Worm (Caenorhabditis elegans) whole organism, L1 larva: Measurements from ENCODE around the gene pxd-1.

Source experiments
- C04F5.9 ChIP-seq: sonication (generic microtip); optimal IDR thresholded peaks from 2 replicates; lab custom pipeline; 2016; ENCODE audit warnings: missing genetic modification characterization, missing compliant biosample characterization
- C16A3.4 ChIP-seq: fragments of 150-350 bp; optimal IDR thresholded peaks from 2 replicates; lab custom pipeline; 2014; ENCODE audit warnings: missing biosample characterization, missing genetic modification characterization
- F16B12.6 ChIP-seq: fragments of 150-350 bp; optimal IDR thresholded peaks from 2 replicates; lab custom pipeline; 2014; ENCODE audit warnings: missing biosample characterization, missing genetic modification characterization
- aha-1 ChIP-seq: fragments of 150-350 bp; optimal IDR thresholded peaks from 2 replicates; lab custom pipeline; 2014; ENCODE audit warnings: missing biosample characterization, missing genetic modification characterization
- aly-2 ChIP-seq: fragments of 150-350 bp; optimal IDR thresholded peaks from 2 replicates; lab custom pipeline; 2014; ENCODE audit warnings: missing biosample characterization, missing genetic modification characterization
- dpl-1 ChIP-seq, 3 experiments: fragments of 150-350 bp in 2 of 3; sonication (generic microtip) in 1 of 3; optimal IDR thresholded peaks; 2 replicates each; lab custom pipeline; 2014 to 2017; ENCODE audit warnings: missing biosample characterization in 3 of 3, missing genetic modification characterization in 3 of 3, missing genetic modification reagents in 3 of 3
- efl-1 ChIP-seq, 4 experiments: fragments of 150-350 bp; optimal IDR thresholded peaks in 3 of 4; peaks in 1 of 4; 1 replicate in 1 of 4; 2 replicates in 3 of 4; lab custom pipeline; 2014; ENCODE audit warnings: missing biosample characterization in 2 of 4, missing genetic modification characterization in 2 of 4, missing genetic modification reagents in 2 of 4
- efl-3 ChIP-seq: fragments of 200-800 bp; sonication (Bioruptor generic); optimal IDR thresholded peaks from 2 replicates; lab custom pipeline; 2018; ENCODE audit warnings: mild to moderate bottlenecking, missing genetic modification characterization, missing compliant biosample characterization
- egl-27 ChIP-seq, 2 experiments: fragments of 150-350 bp in 1 of 2; sonication (generic microtip); optimal IDR thresholded peaks; 3 replicates each; lab custom pipeline; 2017 to 2018; ENCODE audit warnings: missing biosample characterization in 2 of 2, missing genetic modification characterization in 2 of 2, missing genetic modification reagents in 2 of 2
- elt-2 ChIP-seq: sonication (generic microtip); optimal IDR thresholded peaks from 2 replicates; lab custom pipeline; 2016; ENCODE audit warnings: missing genetic modification characterization, mild to moderate bottlenecking, inconsistent platforms, missing compliant biosample characterization, missing genetic modification reagents
- fkh-10 ChIP-seq: sonication (generic microtip); optimal IDR thresholded peaks from 2 replicates; lab custom pipeline; 2017; ENCODE audit warnings: missing biosample characterization, missing genetic modification reagents, missing genetic modification characterization
- hlh-4 ChIP-seq: sonication (generic microtip); optimal IDR thresholded peaks from 2 replicates; lab custom pipeline; 2016; ENCODE audit warnings: mild to moderate bottlenecking, missing genetic modification characterization, missing compliant biosample characterization
- hpl-2 ChIP-seq: fragments of 150-350 bp; optimal IDR thresholded peaks from 2 replicates; lab custom pipeline; 2014; ENCODE audit warnings: missing biosample characterization, missing genetic modification reagents, missing genetic modification characterization
- isw-1 ChIP-seq: fragments of 200-800 bp; sonication (Bioruptor generic); IDR thresholded peaks from 2 replicates; pipeline ENCODE4 v1.3.6; 2022; ENCODE audit warnings: missing genetic modification characterization, missing compliant biosample characterization
- lin-14 ChIP-seq: fragments of 200-800 bp; sonication (Bioruptor generic); optimal IDR thresholded peaks from 2 replicates; lab custom pipeline; 2018; ENCODE audit warnings: mild to moderate bottlenecking, missing genetic modification characterization, moderate library complexity, missing compliant biosample characterization
- lin-35 ChIP-seq, 2 experiments: fragments of 150-350 bp; optimal IDR thresholded peaks; 2 replicates each; lab custom pipeline; 2014; ENCODE audit warnings: missing biosample characterization in 2 of 2, missing genetic modification characterization in 2 of 2, missing genetic modification reagents in 2 of 2
- lsy-2 ChIP-seq, 2 experiments: fragments of 150-350 bp; optimal IDR thresholded peaks; 2 replicates each; lab custom pipeline; 2014; ENCODE audit warnings: missing biosample characterization in 2 of 2, missing genetic modification characterization in 2 of 2
- mdl-1 ChIP-seq, 2 experiments: fragments of 150-350 bp; optimal IDR thresholded peaks; 2 replicates each; lab custom pipeline; 2014 to 2017; ENCODE audit warnings: missing biosample characterization in 2 of 2, missing genetic modification characterization in 2 of 2, inconsistent platforms in 1 of 2
- nhr-11 ChIP-seq: fragments of 150-350 bp; optimal IDR thresholded peaks from 2 replicates; lab custom pipeline; 2014; ENCODE audit warnings: missing biosample characterization, missing genetic modification characterization
- nhr-19 ChIP-seq: fragments of 200-800 bp; sonication (Bioruptor generic); conservative IDR thresholded peaks from 2 replicates; pipeline ENCODE4 v1.3.6; 2022; ENCODE audit warnings: missing genetic modification characterization, missing compliant biosample characterization
- nhr-71 ChIP-seq: sonication (generic microtip); optimal IDR thresholded peaks from 2 replicates; lab custom pipeline; 2016; ENCODE audit warnings: mild to moderate bottlenecking, missing genetic modification characterization, moderate library complexity, missing compliant biosample characterization
- nhr-84 ChIP-seq: sonication (generic microtip); optimal IDR thresholded peaks from 2 replicates; lab custom pipeline; 2017; ENCODE audit warnings: missing biosample characterization, missing genetic modification characterization
- nhr-90 ChIP-seq: sonication (generic microtip); optimal IDR thresholded peaks from 2 replicates; lab custom pipeline; 2016; ENCODE audit warnings: mild to moderate bottlenecking, missing genetic modification characterization, missing compliant biosample characterization; ENCODE audit not compliant: poor library complexity
- pax-3 ChIP-seq: fragments of 200-800 bp; sonication (Bioruptor generic); optimal IDR thresholded peaks from 2 replicates; lab custom pipeline; 2018; ENCODE audit warnings: mild to moderate bottlenecking, missing genetic modification characterization, moderate library complexity, missing compliant biosample characterization
- pqm-1 ChIP-seq: sonication (generic microtip); optimal IDR thresholded peaks from 3 replicates; lab custom pipeline; 2017; ENCODE audit warnings: missing biosample characterization, missing genetic modification characterization
- snpc-4 ChIP-seq: fragments of 150-350 bp; optimal IDR thresholded peaks from 2 replicates; lab custom pipeline; 2014; ENCODE audit warnings: missing biosample characterization, missing genetic modification characterization
- sptf-1 ChIP-seq: fragments of 150-350 bp; optimal IDR thresholded peaks from 2 replicates; lab custom pipeline; 2014; ENCODE audit warnings: missing biosample characterization, missing genetic modification characterization
- tlp-1 ChIP-seq: fragments of 150-350 bp; optimal IDR thresholded peaks from 2 replicates; lab custom pipeline; 2014; ENCODE audit warnings: missing biosample characterization, missing genetic modification characterization
- unc-98 ChIP-seq: fragments of 200-800 bp; sonication (Bioruptor generic); IDR thresholded peaks from 2 replicates; pipeline ENCODE4 v1.3.6; 2022; ENCODE audit warnings: missing genetic modification characterization, missing compliant biosample characterization
- vab-15 ChIP-seq: sonication (generic microtip); optimal IDR thresholded peaks from 2 replicates; lab custom pipeline; 2017; ENCODE audit warnings: missing genotype, mild to moderate bottlenecking, missing genetic modification characterization, missing compliant biosample characterization
- xbp-1 ChIP-seq: sonication (generic microtip); optimal IDR thresholded peaks from 2 replicates; lab custom pipeline; 2016; ENCODE audit warnings: missing genetic modification characterization, missing compliant biosample characterization
- zag-1 ChIP-seq: fragments of 150-350 bp; optimal IDR thresholded peaks from 2 replicates; lab custom pipeline; 2014; ENCODE audit warnings: missing biosample characterization, missing genetic modification characterization
- ztf-11 ChIP-seq, 2 experiments: sonication (generic microtip); optimal IDR thresholded peaks; 2 replicates each; lab custom pipeline; 2016 to 2017; ENCODE audit warnings: missing genetic modification characterization in 2 of 2, missing biosample characterization in 1 of 2, missing compliant biosample characterization in 1 of 2

pxd-1 gene

ce11 chrIII:4034984-4035383 lies 29.0 kb downstream of the pxd-1 start (continued):
- TF ChIP-seq pax-3 (tag; lab: Kevin White, UChicago) (no peak), nhr-71 (tag; lab: Kevin White, UChicago) (peak; percentile 18), egl-27 (tag; optimal IDR thresholded peaks at IDR 0.05; lab: Kevin White, UChicago) (peak in 1 of 2 experiments; percentile 19), hpl-2 (GFP tag; lab: Kevin White, UChicago) (no peak), efl-3 (GFP tag; lab: Kevin White, UChicago) (no peak), snpc-4 (tag; lab: Kevin White, UChicago) (no peak), dpl-1 (GFP tag; optimal IDR thresholded peaks at IDR 0.05; lab: Kevin White, UChicago) (no peak), vab-15 (tag; lab: Kevin White, UChicago) (no peak)

DNA sequence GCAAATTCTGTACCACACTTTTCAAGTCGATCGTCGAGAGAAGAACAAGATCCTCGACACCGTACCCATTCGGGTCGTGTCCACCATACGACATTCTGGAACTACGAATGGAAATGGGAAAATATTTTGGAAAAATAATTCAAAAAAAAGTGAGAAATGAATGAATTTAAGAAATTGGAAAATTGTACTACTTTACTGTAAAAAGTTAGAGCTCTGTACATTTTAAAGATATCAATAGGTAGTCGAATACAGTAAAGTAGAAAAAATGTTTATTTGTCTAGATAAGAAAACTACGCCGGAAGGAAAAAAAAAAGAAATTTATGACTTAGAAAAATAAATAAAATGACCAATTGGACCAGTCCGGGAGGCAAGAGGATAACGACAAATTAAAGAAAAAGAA lies 30.8 kb downstream of the pxd-1 start, which contains the start of gene hum-5:
TSS of gene hum-5 (minus strand) at position 101 of the 400 bp plus-strand sequence.
- TF ChIP-seq hlh-4 (tag; lab: Kevin White, UChicago): no peak
- TF ChIP-seq lsy-2 (tag; optimal IDR thresholded peaks at IDR 0.05; lab: Kevin White, UChicago): no peak
- no peak for TF ChIP-seq nhr-90
- no peak for TF ChIP-seq aly-2 (tag; lab: Kevin White, UChicago)
- no peak for TF ChIP-seq nhr-71 (tag; lab: Kevin White, UChicago)
- TF ChIP-seq C16A3.4 (tag; lab: Kevin White, UChicago): no peak
- no peak for TF ChIP-seq nhr-84 (tag; lab: Kevin White, UChicago)
- no peak for TF ChIP-seq nhr-19 (GFP tag; lab: Robert Waterston, UW)
- no peak for TF ChIP-seq isw-1 (GFP tag; lab: Robert Waterston, UW)
- no peak for TF ChIP-seq egl-27 (tag; optimal IDR thresholded peaks at IDR 0.05; lab: Kevin White, UChicago)
- TF ChIP-seq tlp-1: no peak
- no peak for TF ChIP-seq C04F5.9 (tag; lab: Kevin White, UChicago)
- TF ChIP-seq pax-3 (tag; lab: Kevin White, UChicago): no peak
- TF ChIP-seq nhr-11 (tag; lab: Kevin White, UChicago): no peak
- no peak for TF ChIP-seq F16B12.6 (tag; lab: Kevin White, UChicago)
- no peak for TF ChIP-seq lin-35 (GFP tag; optimal IDR thresholded peaks at IDR 0.05; lab: Kevin White, UChicago)
- no peak for TF ChIP-seq hpl-2 (GFP tag; lab: Kevin White, UChicago)
- TF ChIP-seq aha-1 (tag; lab: Kevin White, UChicago): no peak
- TF ChIP-seq fkh-10 (GFP tag; lab: Kevin White, UChicago): no peak

DNA sequence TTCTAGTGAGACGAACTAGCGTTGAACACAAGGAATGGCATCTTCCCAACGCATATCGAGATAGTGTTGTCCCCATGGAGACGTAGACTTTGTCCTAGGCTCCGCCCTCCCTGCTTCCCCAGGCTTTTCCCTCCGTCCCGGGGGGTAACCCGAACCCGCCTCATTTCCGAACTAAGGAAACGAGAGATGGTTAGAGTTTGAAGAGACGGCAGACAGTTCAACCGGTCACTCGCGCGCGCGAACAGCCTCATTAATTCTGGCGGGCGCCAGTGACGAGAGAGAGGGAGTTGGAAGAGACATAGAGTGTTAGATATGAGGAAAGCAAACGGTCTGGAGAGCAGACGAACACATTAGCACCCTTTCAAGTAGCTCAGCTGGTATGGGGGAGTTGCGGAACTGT lies 31.4 kb downstream of the pxd-1 start:
- TF ChIP-seq efl-1 (optimal IDR thresholded peaks at IDR 0.05; lab: Kevin White, UChicago): no peak
- peak in 1 of 2 experiments; percentile 76 for TF ChIP-seq efl-1 (GFP tag; optimal IDR thresholded peaks at IDR 0.05 in 1 of 2; lab: Kevin White, UChicago)
- TF ChIP-seq lin-14 (GFP tag; lab: Kevin White, UChicago): peak; percentile 66
- TF ChIP-seq ztf-11 (tag; optimal IDR thresholded peaks at IDR 0.05; lab: Kevin White, UChicago): peak in 1 of 2 experiments; percentile 47
- TF ChIP-seq xbp-1: no peak

ce11 chrIII:4039775-4040174 lies 33.8 kb downstream of the pxd-1 start:
- peak in 1 of 2 experiments; percentile 32 for TF ChIP-seq lin-35 (GFP tag; optimal IDR thresholded peaks at IDR 0.05; lab: Kevin White, UChicago)
- TF ChIP-seq elt-2 (tag; lab: Kevin White, UChicago): peak; percentile 54
- peak; percentile 68 for TF ChIP-seq pqm-1
- TF ChIP-seq unc-98: no peak
- no peak for TF ChIP-seq sptf-1 (tag; lab: Kevin White, UChicago)

- TF ChIP-seq tlp-1: no peak
- no peak for TF ChIP-seq mdl-1 (tag; optimal IDR thresholded peaks at IDR 0.05; lab: Kevin White, UChicago)
- no peak for TF ChIP-seq zag-1 (tag; lab: Kevin White, UChicago)
- no peak for TF ChIP-seq efl-1 (optimal IDR thresholded peaks at IDR 0.05; lab: Kevin White, UChicago)
- peak in 1 of 2 experiments; percentile 32 for TF ChIP-seq efl-1 (GFP tag; optimal IDR thresholded peaks at IDR 0.05 in 1 of 2; lab: Kevin White, UChicago)
These were observed 43.2 kb downstream of the pxd-1 start for ce11 chrIII:4049150-4049549.
